Worm (Caenorhabditis elegans) whole organism, midembryonic: Measurements from ENCODE around the gene serp-1.2.

Source experiments
- cog-1 ChIP-seq: sonication (generic microtip); optimal IDR thresholded peaks from 2 replicates; lab custom pipeline; 2016; ENCODE audit warnings: missing genetic modification characterization, missing compliant biosample characterization
- med-1 ChIP-seq: sonication (generic microtip); optimal IDR thresholded peaks from 2 replicates; lab custom pipeline; 2017; ENCODE audit warnings: missing genetic modification characterization, mild to moderate bottlenecking, missing compliant biosample characterization, antibody characterized with exemption, missing genetic modification reagents; ENCODE audit not compliant: insufficient read depth
- ztf-23 ChIP-seq: fragments of 200-800 bp; sonication (Bioruptor generic); IDR thresholded peaks from 2 replicates; pipeline ENCODE4 v1.3.6; 2022; ENCODE audit warnings: missing genetic modification reagents, missing genetic modification characterization, missing compliant biosample characterization

DNA sequence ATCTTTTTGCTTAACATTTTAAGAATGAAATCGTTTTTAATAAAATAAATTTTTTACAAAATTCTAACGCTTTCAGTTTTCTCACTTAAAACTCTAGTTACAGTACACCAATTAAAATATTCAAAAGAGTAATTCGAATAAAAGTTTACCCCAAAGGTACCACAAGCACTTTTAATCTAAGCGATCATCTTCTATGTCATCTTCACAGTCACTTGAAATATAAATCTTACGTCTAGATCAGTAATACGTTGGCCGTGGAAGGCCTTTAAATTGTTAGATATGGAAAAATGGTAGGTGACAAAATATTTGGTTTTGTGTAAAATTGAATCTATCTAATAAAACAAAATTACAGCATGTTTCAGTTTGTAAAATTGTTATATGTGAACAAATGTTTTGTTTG, 21.9 kb downstream of the serp-1.2 start:
- TF ChIP-seq cog-1 (no peak), med-1 (GFP tag; lab: Kevin White, UChicago) (no peak), ztf-23 (GFP tag; lab: Robert Waterston, UW) (no peak)
